Worm (Caenorhabditis elegans): ENCODE measurements around the gene F42A10.6.

Gene F42A10.6

DNA sequence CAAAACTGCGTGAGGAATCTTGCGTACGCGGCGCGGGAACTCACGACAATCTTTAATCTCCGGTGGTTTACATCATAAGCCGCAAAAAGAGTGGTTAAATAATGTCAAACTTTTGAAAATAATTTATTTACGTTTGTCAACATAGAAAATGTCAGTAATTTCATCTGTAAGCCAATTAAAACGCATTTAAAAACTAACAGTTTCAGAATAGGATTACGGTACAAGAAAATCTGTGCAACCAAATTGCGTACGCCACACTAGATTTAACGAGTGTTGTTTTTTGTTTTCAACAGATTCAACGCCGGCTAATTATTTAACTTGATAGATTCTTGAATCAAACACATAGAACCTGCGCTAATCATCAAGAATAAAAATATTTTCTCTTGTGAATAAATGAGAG is 35.8 kb downstream of the F42A10.6 start (continued):
- TF ChIP-seq snpc-4 (GFP tag; optimal IDR thresholded peaks at IDR 0.05) (no peak), snpc-4 (tag; optimal IDR thresholded peaks at IDR 0.05) (no peak), lsy-27 (tag; optimal IDR thresholded peaks at IDR 0.05; ENCODE audit: borderline replicate concordance, insufficient read depth) (no peak), sea-2 (GFP tag; IDR thresholded peaks at IDR 0.05) (no peak), lin-40 (tag; optimal IDR thresholded peaks at IDR 0.05) (no peak), ceh-79 (tag; optimal IDR thresholded peaks at IDR 0.05) (no peak), K12H6.12 (tag; optimal IDR thresholded peaks at IDR 0.05) (no peak), bed-2 (GFP tag; IDR thresholded peaks at IDR 0.05) (no peak), Y67H2A.10 (GFP tag; conservative IDR thresholded peaks at IDR 0.05) (no peak), mel-28 (tag; optimal IDR thresholded peaks at IDR 0.05; ENCODE audit: borderline replicate concordance) (no peak), nhr-90 (tag; optimal IDR thresholded peaks at IDR 0.05) (no peak), mxl-1 (tag; optimal IDR thresholded peaks at IDR 0.05) (no peak), nhr-179 (tag; optimal IDR thresholded peaks at IDR 0.05) (no peak), sptf-2 (GFP tag; optimal IDR thresholded peaks at IDR 0.05) (no peak), T07F8.4 (tag; optimal IDR thresholded peaks at IDR 0.05) (no peak), D2030.7 (GFP tag; IDR thresholded peaks at IDR 0.05) (peak; percentile 52; the same call in 1 of the 2 replicates), ceh-40 (GFP tag; IDR thresholded peaks at IDR 0.05) (no peak), ztf-18 (tag; optimal IDR thresholded peaks at IDR 0.05) (no peak), B0019.2 (GFP tag; conservative IDR thresholded peaks at IDR 0.05) (no peak), atf-7 (tag; optimal IDR thresholded peaks at IDR 0.05) (no peak), hlh-12 (tag; optimal IDR thresholded peaks at IDR 0.05) (no peak), F33H1.4 (GFP tag; IDR thresholded peaks at IDR 0.05) (peak; percentile 32; the same call in 1 of the 2 replicates), B0261.1 (tag; optimal IDR thresholded peaks at IDR 0.05) (no peak), gei-17 (GFP tag; optimal IDR thresholded peaks at IDR 0.05) (no peak), tlf-1 (GFP tag; optimal IDR thresholded peaks at IDR 0.05) (no peak), chd-7 (tag; optimal IDR thresholded peaks at IDR 0.05) (no peak), lsl-1 (GFP tag; optimal IDR thresholded peaks at IDR 0.05) (peak; percentile 91), dpff-1 (tag; optimal IDR thresholded peaks at IDR 0.05) (no peak), ceh-27 (GFP tag; optimal IDR thresholded peaks at IDR 0.05) (no peak), K11D2.4 (GFP tag; IDR thresholded peaks at IDR 0.05) (no peak), attf-6 (GFP tag; IDR thresholded peaks at IDR 0.05) (no peak), T26A5.8 (tag; optimal IDR thresholded peaks at IDR 0.05) (no peak), him-1 (tag; optimal IDR thresholded peaks at IDR 0.05) (peak; percentile 29), bed-1 (GFP tag; IDR thresholded peaks at IDR 0.05) (no peak), snpc-1.3 (tag; optimal IDR thresholded peaks at IDR 0.05; ENCODE audit: insufficient read depth) (no peak), cebp-2 (GFP tag; IDR thresholded peaks at IDR 0.05) (no peak), F39B2.1 (GFP tag; IDR thresholded peaks at IDR 0.05) (no peak), lir-1 (GFP tag; conservative IDR thresholded peaks at IDR 0.05) (no peak), lag-1 (GFP tag; IDR thresholded peaks at IDR 0.05) (no peak), F22D6.2 (tag; optimal IDR thresholded peaks at IDR 0.05) (no peak), ekl-4 (GFP tag; IDR thresholded peaks at IDR 0.05) (no peak), hmg-20 (GFP tag; IDR thresholded peaks at IDR 0.05) (no peak), F57A8.1 (GFP tag; optimal IDR thresholded peaks at IDR 0.05) (no peak), aptf-2 (GFP tag; conservative IDR thresholded peaks at IDR 0.05) (no peak), hmg-1.2 (GFP tag; IDR thresholded peaks at IDR 0.05) (0 out of 2 replicates have a peak, but pooled peaks have one; percentile 11), sdz-38 (tag; optimal IDR thresholded peaks at IDR 0.05) (no peak), dox-1 (GFP tag; IDR thresholded peaks at IDR 0.05) (no peak), rcor-1 (GFP tag; IDR thresholded peaks at IDR 0.05) (no peak), Y53G8AR.9 (GFP tag; conservative IDR thresholded peaks at IDR 0.05) (no peak)

Data from whole organism, young adult.